Fruit fly (Drosophila melanogaster) whole organism, embryonic: ENCODE data around the gene CG13679.

Source experiments
- CG1024 ChIP-seq: fragments of 200-800 bp; sonication (Bioruptor generic); IDR thresholded peaks from 2 replicates; pipeline ENCODE4 v1.3.6; 2022; ENCODE audit warnings: missing biosample characterization, missing genetic modification characterization
- CG13123 ChIP-seq: fragments of 200-800 bp; sonication (Bioruptor generic); optimal IDR thresholded peaks from 2 replicates; lab custom pipeline; 2016; ENCODE audit warnings: missing biosample characterization, missing genetic modification characterization
- CG1602 ChIP-seq: fragments of 200-800 bp; sonication (Bioruptor generic); optimal IDR thresholded peaks from 3 replicates; lab custom pipeline; 2016; ENCODE audit warnings: missing biosample characterization, missing genetic modification characterization
- CG1647 ChIP-seq: fragments of 200-800 bp; sonication (Bioruptor generic); optimal IDR thresholded peaks from 3 replicates; lab custom pipeline; 2016; ENCODE audit warnings: missing biosample characterization, missing genetic modification characterization
- CG30020 ChIP-seq: fragments of 200-800 bp; optimal IDR thresholded peaks from 2 replicates; lab custom pipeline; 2019; ENCODE audit warnings: missing biosample characterization, mild to moderate bottlenecking, missing genetic modification characterization, moderate library complexity
- CG3065 ChIP-seq: fragments of 200-800 bp; sonication (Bioruptor generic); optimal IDR thresholded peaks from 2 replicates; lab custom pipeline; 2016; ENCODE audit warnings: missing biosample characterization, missing genetic modification characterization
- CG34224 ChIP-seq: fragments of 200-800 bp; sonication (Bioruptor generic); IDR thresholded peaks from 3 replicates; pipeline ENCODE4 v1.3.6; 2022; ENCODE audit warnings: missing biosample characterization, missing genetic modification characterization; ENCODE audit not compliant: partially characterized antibody
- CG3995 ChIP-seq: fragments of 200-800 bp; sonication (Bioruptor generic); optimal IDR thresholded peaks from 3 replicates; lab custom pipeline; 2016; ENCODE audit warnings: missing biosample characterization, missing genetic modification characterization
- CG4854 ChIP-seq: fragments of 200-800 bp; sonication (Bioruptor generic); optimal IDR thresholded peaks from 2 replicates; lab custom pipeline; 2016; ENCODE audit warnings: missing biosample characterization, missing genetic modification characterization, inconsistent platforms
- CG6654 ChIP-seq: fragments of 200-800 bp; sonication (Bioruptor generic); optimal IDR thresholded peaks from 2 replicates; lab custom pipeline; 2017; ENCODE audit warnings: missing biosample characterization, mild to moderate bottlenecking, missing genetic modification characterization
- CG9215 ChIP-seq: fragments of 200-800 bp; sonication (Bioruptor generic); IDR thresholded peaks from 2 replicates; pipeline ENCODE4 v1.3.6; 2022; ENCODE audit warnings: missing biosample characterization, missing genetic modification characterization
- Dll ChIP-seq: fragments of 200-800 bp; sonication (Bioruptor generic); IDR thresholded peaks from 4 replicates; pipeline ENCODE4 v1.3.6; 2022; ENCODE audit warnings: missing biosample characterization, missing genetic modification characterization; ENCODE audit not compliant: partially characterized antibody
- Dp ChIP-seq: fragments of 200-800 bp; sonication (Bioruptor generic); optimal IDR thresholded peaks from 2 replicates; lab custom pipeline; 2018; ENCODE audit warnings: missing biosample characterization, mild to moderate bottlenecking, missing genetic modification characterization, moderate library complexity
- Dref ChIP-seq: fragments of 200-800 bp; sonication (Bioruptor generic); IDR thresholded peaks from 2 replicates; pipeline ENCODE4 v1.3.6; 2022; ENCODE audit warnings: missing biosample characterization, missing genetic modification characterization
- Ets65A ChIP-seq: fragments of 200-800 bp; sonication (Bioruptor generic); peaks from one replicate; lab custom pipeline; 2016; ENCODE audit warnings: missing biosample characterization, missing genetic modification characterization
- GATAe ChIP-seq: fragments of 200-800 bp; sonication (Bioruptor generic); conservative IDR thresholded peaks from 2 replicates; pipeline ENCODE4 v1.3.6; 2022; ENCODE audit warnings: missing biosample characterization, missing genetic modification characterization
- HLH54F ChIP-seq: fragments of 200-800 bp; sonication (Bioruptor generic); optimal IDR thresholded peaks from 3 replicates; lab custom pipeline; 2016; ENCODE audit warnings: missing biosample characterization, missing genetic modification characterization
- Lhr ChIP-seq: fragments of 200-800 bp; sonication (Bioruptor generic); optimal IDR thresholded peaks from 3 replicates; lab custom pipeline; 2017; ENCODE audit warnings: mild to moderate bottlenecking, missing biosample characterization, missing genetic modification reagents, missing genetic modification characterization
- MTF-1 ChIP-seq: fragments of 200-800 bp; sonication (Bioruptor generic); optimal IDR thresholded peaks from 2 replicates; lab custom pipeline; 2018; ENCODE audit warnings: missing biosample characterization, mild to moderate bottlenecking, missing genetic modification characterization, borderline replicate concordance
- Side ChIP-seq: fragments of 200-800 bp; sonication (Bioruptor generic); optimal IDR thresholded peaks from 2 replicates; lab custom pipeline; 2016; ENCODE audit warnings: missing biosample characterization, missing genetic modification characterization
- Spps ChIP-seq: fragments of 200-800 bp; sonication (Bioruptor generic); optimal IDR thresholded peaks from 2 replicates; lab custom pipeline; 2018; ENCODE audit warnings: missing biosample characterization, mild to moderate bottlenecking, missing genetic modification characterization
- Sry-β ChIP-seq: fragments of 200-800 bp; sonication (Bioruptor generic); optimal IDR thresholded peaks from 2 replicates; lab custom pipeline; 2018; ENCODE audit warnings: missing biosample characterization, mild to moderate bottlenecking, missing genetic modification characterization, moderate library complexity
- amos ChIP-seq: fragments of 200-800 bp; sonication (Bioruptor generic); IDR thresholded peaks from 2 replicates; pipeline ENCODE4 v1.3.6; 2022; ENCODE audit warnings: missing biosample characterization, missing genetic modification characterization; ENCODE audit not compliant: partially characterized antibody
- bigmax ChIP-seq: fragments of 200-800 bp; sonication (Bioruptor generic); optimal IDR thresholded peaks from 2 replicates; lab custom pipeline; 2018; ENCODE audit warnings: missing biosample characterization, mild to moderate bottlenecking, missing genetic modification characterization
- chinmo ChIP-seq: fragments of 200-800 bp; sonication (Bioruptor generic); IDR thresholded peaks from 4 replicates; pipeline ENCODE4 v1.3.6; 2022; ENCODE audit warnings: missing biosample characterization, missing genetic modification characterization; ENCODE audit not compliant: partially characterized antibody
- ci ChIP-seq: fragments of 200-800 bp; sonication (Bioruptor generic); IDR thresholded peaks from 3 replicates; pipeline ENCODE4 v1.3.6; 2022; ENCODE audit warnings: missing biosample characterization, missing genetic modification characterization
- crol ChIP-seq: fragments of 200-800 bp; sonication (Bioruptor generic); IDR thresholded peaks from 2 replicates; pipeline ENCODE4 v1.3.6; 2022; ENCODE audit warnings: missing biosample characterization, missing genetic modification characterization
- dmrt99B ChIP-seq: fragments of 200-800 bp; sonication (Bioruptor generic); optimal IDR thresholded peaks from 2 replicates; lab custom pipeline; 2018; ENCODE audit warnings: missing biosample characterization, mild to moderate bottlenecking, missing genetic modification characterization, moderate library complexity
- dpn ChIP-seq, 2 experiments: fragments of 200-800 bp; sonication (Bioruptor generic); optimal IDR thresholded peaks; 3 replicates each; lab custom pipeline; 2016; ENCODE audit warnings: missing biosample characterization in 2 of 2, missing genetic modification characterization in 2 of 2
- eve ChIP-seq, 2 experiments: fragments of >200 bp; optimal IDR thresholded peaks; 2 replicates each; lab custom pipeline; 2017; ENCODE audit warnings: missing biosample characterization in 2 of 2, missing genetic modification characterization in 2 of 2
- fu2 ChIP-seq: fragments of 200-800 bp; sonication (Bioruptor generic); optimal IDR thresholded peaks from 2 replicates; lab custom pipeline; 2016; ENCODE audit warnings: missing biosample characterization, missing genetic modification characterization
- gfzf ChIP-seq: fragments of 200-800 bp; sonication (Bioruptor generic); optimal IDR thresholded peaks from 2 replicates; lab custom pipeline; 2016; ENCODE audit warnings: missing biosample characterization, mild to moderate bottlenecking, missing genetic modification characterization, moderate library complexity
- gsb-n ChIP-seq: fragments of 200-800 bp; sonication (Bioruptor generic); optimal IDR thresholded peaks from 3 replicates; lab custom pipeline; 2018; ENCODE audit warnings: missing biosample characterization, mild to moderate bottlenecking, missing genetic modification characterization
- ken ChIP-seq: fragments of 200-800 bp; sonication (Bioruptor generic); IDR thresholded peaks from 3 replicates; pipeline ENCODE4 v1.3.6; 2022; ENCODE audit warnings: missing biosample characterization, missing genetic modification characterization
- mirr ChIP-seq: fragments of 200-800 bp; sonication (Bioruptor generic); optimal IDR thresholded peaks from 3 replicates; lab custom pipeline; 2018; ENCODE audit warnings: missing biosample characterization, mild to moderate bottlenecking, missing genetic modification characterization
- sim ChIP-seq: fragments of 200-800 bp; sonication (Bioruptor generic); IDR thresholded peaks from 2 replicates; pipeline ENCODE4 v1.3.6; 2022; ENCODE audit warnings: missing biosample characterization, missing genetic modification characterization
- stwl ChIP-seq: fragments of 200-800 bp; sonication (Bioruptor generic); optimal IDR thresholded peaks from 3 replicates; lab custom pipeline; 2018; ENCODE audit warnings: missing biosample characterization, mild to moderate bottlenecking, missing genetic modification characterization, moderate library complexity
- usp ChIP-seq: fragments of >200 bp; optimal IDR thresholded peaks from 2 replicates; lab custom pipeline; 2017; ENCODE audit warnings: missing biosample characterization, missing genetic modification characterization
- wdn ChIP-seq: fragments of 200-800 bp; sonication (Bioruptor generic); IDR thresholded peaks from 2 replicates; pipeline ENCODE4 v1.3.6; 2022; ENCODE audit warnings: missing biosample characterization, missing genetic modification characterization

The CG13679 gene

dm6 chr3L:8197779-8198279 lies 4.8 kb upstream of the CG13679 start, which contains the start of the genes UbcE2M and Dhps (continued):
- TF ChIP-seq MTF-1 (GFP tag; lab: Kevin White, UChicago): no peak
- TF ChIP-seq CG34224 (GFP tag; lab: Robert Waterston, UW): peak; percentile 59
- peak; percentile 84 for TF ChIP-seq amos (GFP tag; lab: Robert Waterston, UW)
- peak; percentile 66 for TF ChIP-seq dpn (GFP tag; optimal IDR thresholded peaks at IDR 0.05; lab: Kevin White, UChicago)
- no peak for TF ChIP-seq usp (GFP tag; lab: Kevin White, UChicago)
- TF ChIP-seq CG13123 (GFP tag; lab: Kevin White, UChicago): peak; percentile 59
- peak; percentile 9 for TF ChIP-seq CG1647 (GFP tag; lab: Kevin White, UChicago)
- 0 out of 4 replicates have a peak, but pooled peaks have one; percentile 62 for TF ChIP-seq chinmo (GFP tag; lab: Robert Waterston, UW)
- TF ChIP-seq wdn: peak; percentile 40; the same call in 1 of the 2 replicates
- no peak for TF ChIP-seq CG1024 (GFP tag; lab: Robert Waterston, UW)
- TF ChIP-seq ci (GFP tag; lab: Robert Waterston, UW): no peak
- TF ChIP-seq CG1602 (GFP tag; lab: Kevin White, UChicago): peak; percentile 63
- TF ChIP-seq Side: no peak
- TF ChIP-seq GATAe (GFP tag; lab: Robert Waterston, UW): 0 out of 2 replicates have a peak, but pooled peaks have one; percentile 11

dm6 chr3L:8210596-8210995 lies 8.0 kb downstream of the CG13679 start, which contains the start of gene tut:
tut (minus strand) TSS chr3L:8210743.
- no peak for TF ChIP-seq gsb-n (tag; lab: Kevin White, UChicago)
- peak; percentile 91 for TF ChIP-seq stwl (tag; lab: Kevin White, UChicago)
- TF ChIP-seq ken (GFP tag; lab: Robert Waterston, UW): no peak
- TF ChIP-seq mirr (GFP tag; lab: Kevin White, UChicago): no peak
- no peak for TF ChIP-seq Lhr (GFP tag; lab: Kevin White, UChicago)
- no peak for TF ChIP-seq Spps (tag; lab: Kevin White, UChicago)
- no peak for TF ChIP-seq Dp (GFP tag; lab: Kevin White, UChicago)
- TF ChIP-seq gfzf (GFP tag; lab: Kevin White, UChicago): peak; percentile 37
- TF ChIP-seq CG6654 (GFP tag; lab: Kevin White, UChicago): no peak

- no peak for TF ChIP-seq CG4854
- TF ChIP-seq Ets65A: peak; percentile 90
- TF ChIP-seq Dref (GFP tag; lab: Robert Waterston, UW): no peak
- TF ChIP-seq fu2 (GFP tag; lab: Kevin White, UChicago): no peak
- TF ChIP-seq dmrt99B (tag; lab: Kevin White, UChicago): no peak
- no peak for TF ChIP-seq eve (GFP tag; optimal IDR thresholded peaks at IDR 0.05; lab: Kevin White, UChicago)
- TF ChIP-seq CG3065 (GFP tag; lab: Kevin White, UChicago): no peak
- TF ChIP-seq, all 482 proteins: peak for 1
Observed at dm6 chr3L:8211590-8211989, 9.0 kb downstream of the CG13679 start, which contains the start of gene CG8006. CG8006 (plus strand) TSS chr3L:8211890.

dm6 chr3L:8214980-8215379 lies 12.4 kb downstream of the CG13679 start, which contains the start of gene CG8012:
CG8012 (plus strand) TSS chr3L:8215280.
- no peak for TF ChIP-seq Dll (GFP tag; lab: Robert Waterston, UW)
- TF ChIP-seq CG30020: no peak
- TF ChIP-seq HLH54F (GFP tag; lab: Kevin White, UChicago): no peak
- no peak for TF ChIP-seq bigmax (GFP tag; lab: Kevin White, UChicago)
- TF ChIP-seq sim (GFP tag; lab: Robert Waterston, UW): no peak
- no peak for TF ChIP-seq CG3995 (GFP tag; lab: Kevin White, UChicago)
- no peak for TF ChIP-seq Sry-β (GFP tag; lab: Kevin White, UChicago)
- no peak for TF ChIP-seq CG9215 (GFP tag; lab: Robert Waterston, UW)
- TF ChIP-seq crol (GFP tag; lab: Robert Waterston, UW): no peak
